Worm (Caenorhabditis elegans): ENCODE results near the gene cpar-1.
A peak's percentile ranks its signal among the peaks of the same experiment; 100 is the strongest.

ce11 chrIII:9461894-9462784 is 28.3 kb downstream of the cpar-1 start:
- TF ChIP-seq nhr-28 (tag; optimal IDR thresholded peaks at IDR 0.05) (no peak), aly-2 (tag; optimal IDR thresholded peaks at IDR 0.05) (peak; percentile 78), arid-1 (GFP tag; conservative IDR thresholded peaks at IDR 0.05) (no peak), nhr-77 (tag; optimal IDR thresholded peaks at IDR 0.05) (no peak), hlh-30 (tag; optimal IDR thresholded peaks at IDR 0.05; ENCODE audit: insufficient read depth) (no peak), ceh-82 (tag; optimal IDR thresholded peaks at IDR 0.05) (no peak), fos-1 (tag; optimal IDR thresholded peaks at IDR 0.05) (no peak), dpl-1 (GFP tag; optimal IDR thresholded peaks at IDR 0.05) (no peak), nhr-237 (tag; optimal IDR thresholded peaks at IDR 0.05) (no peak), ces-1 (GFP tag; optimal IDR thresholded peaks at IDR 0.05) (no peak), ama-1 (optimal IDR thresholded peaks at IDR 0.05) (peak; percentile 89), pqm-1 (tag; optimal IDR thresholded peaks at IDR 0.05) (no peak), skn-1 (tag; optimal IDR thresholded peaks at IDR 0.05) (no peak), Y5F2A.4 (GFP tag; optimal IDR thresholded peaks at IDR 0.05) (no peak)

Data from whole organism, L4 larva.